Worm (Caenorhabditis elegans) whole organism, L4 larva: ENCODE data around the gene stg-1.

Experiments
- F10B5.3 ChIP-seq: sonication (generic microtip); optimal IDR thresholded peaks from 2 replicates; lab custom pipeline; 2016; ENCODE audit warnings: mild to moderate bottlenecking, missing genetic modification characterization, missing compliant biosample characterization
- F44E2.7 ChIP-seq: fragments of 200-800 bp; sonication (Bioruptor generic); IDR thresholded peaks from 2 replicates; pipeline ENCODE4 v2.1.2; 2022; ENCODE audit warnings: missing genetic modification characterization, missing compliant biosample characterization
- R02D3.7 ChIP-seq: fragments of 150-350 bp; sonication (generic microtip); optimal IDR thresholded peaks from 3 replicates; lab custom pipeline; 2014; ENCODE audit warnings: missing biosample characterization, missing genetic modification characterization
- T20F7.1 ChIP-seq: fragments of 200-800 bp; sonication (Bioruptor generic); optimal IDR thresholded peaks from 2 replicates; lab custom pipeline; 2018; ENCODE audit warnings: mild to moderate bottlenecking, missing genetic modification characterization, missing compliant biosample characterization
- Y105C5A.15 ChIP-seq: fragments of 200-800 bp; sonication (Bioruptor generic); IDR thresholded peaks from 2 replicates; pipeline ENCODE4 v1.3.6; 2022; ENCODE audit warnings: missing genetic modification characterization, missing compliant biosample characterization
- ZK337.2 ChIP-seq: fragments of 200-800 bp; sonication (Bioruptor generic); IDR thresholded peaks from 2 replicates; pipeline ENCODE4 v1.3.6; 2022; ENCODE audit warnings: missing genetic modification reagents, missing genetic modification characterization, missing compliant biosample characterization
- aha-1 ChIP-seq: fragments of 150-350 bp; peaks from one replicate; lab custom pipeline; 2014; ENCODE audit warnings: missing biosample characterization, missing genetic modification characterization
- ama-1 ChIP-seq: fragments of 150-350 bp; optimal IDR thresholded peaks from 2 replicates; lab custom pipeline; 2014; ENCODE audit warnings: inconsistent platforms, mixed read lengths
- ces-1 ChIP-seq: fragments of 150-350 bp; sonication (generic microtip); optimal IDR thresholded peaks from 4 replicates; lab custom pipeline; 2014; ENCODE audit warnings: missing biosample characterization, missing genetic modification reagents, missing genetic modification characterization
- daf-16 ChIP-seq, 3 experiments: sonication (generic microtip); optimal IDR thresholded peaks; 2 replicates each; lab custom pipeline; 2016 to 2017; ENCODE audit warnings: missing genetic modification characterization in 3 of 3, missing genetic modification reagents in 3 of 3, mild to moderate bottlenecking in 2 of 3, missing compliant biosample characterization in 2 of 3, missing biosample characterization in 1 of 3, moderate library complexity in 1 of 3
- dmd-6 ChIP-seq: fragments of 200-800 bp; sonication (Bioruptor generic); IDR thresholded peaks from 2 replicates; pipeline ENCODE4 v1.3.6; 2022; ENCODE audit warnings: missing genetic modification reagents, missing genetic modification characterization, missing compliant biosample characterization
- dpl-1 ChIP-seq: fragments of 150-350 bp; optimal IDR thresholded peaks from 2 replicates; lab custom pipeline; 2014; ENCODE audit warnings: missing biosample characterization, missing genetic modification reagents, missing genetic modification characterization
- dve-1 ChIP-seq: sonication (generic microtip); optimal IDR thresholded peaks from 2 replicates; lab custom pipeline; 2017; ENCODE audit warnings: antibody characterized with exemption, mild to moderate bottlenecking, missing genetic modification characterization, missing compliant biosample characterization; ENCODE audit not compliant: insufficient read depth
- hlh-11 ChIP-seq: fragments of 200-800 bp; sonication (Bioruptor generic); optimal IDR thresholded peaks from 2 replicates; lab custom pipeline; 2018; ENCODE audit warnings: mild to moderate bottlenecking, missing genetic modification characterization, missing compliant biosample characterization
- jun-1 ChIP-seq: fragments of 150-350 bp; optimal IDR thresholded peaks from 2 replicates; lab custom pipeline; 2014; ENCODE audit warnings: missing biosample characterization, missing genetic modification reagents, missing genetic modification characterization
- lin-38 ChIP-seq: fragments of 200-800 bp; sonication (Bioruptor generic); IDR thresholded peaks from 2 replicates; pipeline ENCODE4 v1.3.6; 2022; ENCODE audit warnings: missing genetic modification reagents, missing genetic modification characterization, missing compliant biosample characterization
- lir-3 ChIP-seq: sonication (generic microtip); optimal IDR thresholded peaks from 2 replicates; lab custom pipeline; 2016; ENCODE audit warnings: mild to moderate bottlenecking, missing genetic modification characterization, missing compliant biosample characterization
- mdt-29 ChIP-seq: fragments of 200-800 bp; sonication (Bioruptor generic); IDR thresholded peaks from 2 replicates; pipeline ENCODE4 v1.3.6; 2022; ENCODE audit warnings: missing genetic modification reagents, missing genetic modification characterization, missing compliant biosample characterization
- nhr-25 ChIP-seq: sonication (generic microtip); optimal IDR thresholded peaks from 2 replicates; lab custom pipeline; 2017; ENCODE audit warnings: missing genetic modification characterization, mild to moderate bottlenecking, missing compliant biosample characterization, antibody characterized with exemption, moderate library complexity, borderline replicate concordance; ENCODE audit not compliant: insufficient read depth
- nhr-28 ChIP-seq: fragments of 150-350 bp; optimal IDR thresholded peaks from 2 replicates; lab custom pipeline; 2014; ENCODE audit warnings: missing biosample characterization, missing genetic modification characterization
- nhr-41 ChIP-seq: fragments of 200-800 bp; sonication (Bioruptor generic); IDR thresholded peaks from 2 replicates; pipeline ENCODE4 v1.3.6; 2022; ENCODE audit warnings: missing genetic modification reagents, missing genetic modification characterization, missing compliant biosample characterization
- nhr-42 ChIP-seq: fragments of 200-800 bp; sonication (Bioruptor generic); IDR thresholded peaks from 2 replicates; pipeline ENCODE4 v1.3.6; 2022; ENCODE audit warnings: missing genetic modification characterization, missing compliant biosample characterization
- nhr-77 ChIP-seq: fragments of 150-350 bp; optimal IDR thresholded peaks from 2 replicates; lab custom pipeline; 2014; ENCODE audit warnings: missing biosample characterization, missing genetic modification characterization
- pha-4 ChIP-seq, 2 experiments: fragments of 150-350 bp in 1 of 2; fragments of 200-800 bp in 1 of 2; sonication (Bioruptor generic) in 1 of 2; IDR thresholded peaks in 1 of 2; optimal IDR thresholded peaks in 1 of 2; 2 replicates each; pipeline versions ENCODE4 v1.3.6 to Lab custom; 2014 to 2022; ENCODE audit warnings: missing genetic modification characterization in 2 of 2, missing genetic modification reagents in 2 of 2, missing biosample characterization in 1 of 2, missing compliant biosample characterization in 1 of 2
- php-3 ChIP-seq: fragments of 200-800 bp; sonication (Bioruptor generic); IDR thresholded peaks from 2 replicates; pipeline ENCODE4 v1.3.6; 2022; ENCODE audit warnings: missing genetic modification reagents, missing genetic modification characterization, missing compliant biosample characterization
- pqm-1 ChIP-seq: sonication (generic microtip); optimal IDR thresholded peaks from 2 replicates; lab custom pipeline; 2017; ENCODE audit warnings: missing biosample characterization, missing genetic modification characterization
- set-16 ChIP-seq: fragments of 200-800 bp; sonication (Bioruptor generic); IDR thresholded peaks from 2 replicates; pipeline ENCODE4 v1.3.6; 2022; ENCODE audit warnings: missing genetic modification reagents, missing genetic modification characterization, missing compliant biosample characterization
- skn-1 ChIP-seq: fragments of 150-350 bp; optimal IDR thresholded peaks from 2 replicates; lab custom pipeline; 2014; ENCODE audit warnings: missing biosample characterization, missing genetic modification characterization
- snpc-4 ChIP-seq: fragments of 150-350 bp; optimal IDR thresholded peaks from 2 replicates; lab custom pipeline; 2014; ENCODE audit warnings: missing biosample characterization, missing genetic modification characterization
- unc-62 ChIP-seq, 3 experiments: fragments of 150-350 bp in 1 of 3; sonication (generic microtip); optimal IDR thresholded peaks in 2 of 3; peaks in 1 of 3; 1 replicate in 1 of 3; 2 replicates in 2 of 3; lab custom pipeline; 2014 to 2017; ENCODE audit warnings: missing biosample characterization in 3 of 3, missing genetic modification characterization in 3 of 3, missing genetic modification reagents in 3 of 3, missing genotype in 1 of 3
- vab-7 ChIP-seq: fragments of 200-800 bp; sonication (Bioruptor generic); IDR thresholded peaks from 2 replicates; pipeline ENCODE4 v1.3.6; 2022; ENCODE audit warnings: missing genetic modification reagents, missing genetic modification characterization, missing compliant biosample characterization
- zip-2 ChIP-seq: fragments of 150-350 bp; optimal IDR thresholded peaks from 2 replicates; lab custom pipeline; 2014; ENCODE audit warnings: missing biosample characterization, missing genetic modification characterization

The stg-1 gene

DNA sequence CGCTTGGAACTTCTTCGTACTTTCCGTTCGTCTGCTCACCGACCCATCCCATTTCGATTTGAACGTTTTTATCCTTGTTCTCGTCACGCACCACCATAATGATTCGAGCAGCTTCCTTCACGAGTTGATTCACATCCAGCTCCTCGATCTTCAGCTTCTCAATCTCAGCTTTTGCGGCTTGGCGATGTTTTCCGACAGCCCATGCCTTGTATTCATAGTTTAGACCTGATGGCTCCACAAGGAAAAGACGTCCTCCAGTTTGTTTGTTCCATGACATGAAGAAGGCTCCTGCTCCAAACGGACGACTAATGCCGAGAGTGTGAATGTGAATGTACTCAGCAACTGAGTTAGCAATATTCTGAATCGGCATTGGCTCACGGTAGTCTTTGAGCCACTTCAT lies 38.6 kb upstream of the stg-1 start:
- TF ChIP-seq set-16 (GFP tag; lab: Robert Waterston, UW): no peak
- TF ChIP-seq lir-3 (tag; lab: Kevin White, UChicago): no peak
- peak; percentile 96 for TF ChIP-seq aha-1 (tag; lab: Kevin White, UChicago)
- TF ChIP-seq mdt-29 (GFP tag; lab: Robert Waterston, UW): no peak
- TF ChIP-seq dpl-1: no peak
- no peak for TF ChIP-seq jun-1

DNA sequence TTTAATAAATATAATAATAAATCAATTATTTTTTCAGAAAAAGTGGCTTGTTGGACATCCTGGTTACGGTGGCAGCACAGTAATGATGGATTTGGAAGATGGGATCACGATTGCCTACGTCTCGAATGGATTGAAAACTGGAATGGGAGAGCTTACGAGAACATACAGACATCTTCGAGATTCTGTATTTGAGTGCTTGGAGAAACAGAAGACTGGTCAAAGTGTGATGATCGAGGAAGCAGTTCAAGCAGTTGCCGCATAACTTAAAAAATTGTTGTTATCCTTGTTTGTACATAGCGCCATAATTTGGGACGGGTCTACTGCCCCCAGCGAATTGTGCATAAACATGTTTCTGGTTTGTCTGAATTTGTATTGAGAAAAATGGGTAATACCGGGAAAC lies 38.0 kb upstream of the stg-1 start:
- peak; percentile 47; the same call in 1 of the 2 replicates for TF ChIP-seq pha-4 (GFP tag; IDR thresholded peaks at IDR 0.05; lab: Robert Waterston, UW)
- TF ChIP-seq pha-4 (tag; optimal IDR thresholded peaks at IDR 0.05; lab: Kevin White, UChicago): no peak
- TF ChIP-seq daf-16 (GFP tag; optimal IDR thresholded peaks at IDR 0.05; lab: Kevin White, UChicago): no peak
- TF ChIP-seq daf-16 (tag; optimal IDR thresholded peaks at IDR 0.05; lab: Kevin White, UChicago): peak; percentile 17
- TF ChIP-seq R02D3.7 (tag; lab: Kevin White, UChicago): no peak
- no peak for TF ChIP-seq nhr-42 (GFP tag; lab: Robert Waterston, UW)
- TF ChIP-seq lin-38 (GFP tag; lab: Robert Waterston, UW): 0 out of 2 replicates have a peak, but pooled peaks have one; percentile 25
- TF ChIP-seq zip-2: no peak
- no peak for TF ChIP-seq vab-7

- TF ChIP-seq ces-1: no peak
- no peak for TF ChIP-seq nhr-41
- TF ChIP-seq ama-1 (lab: Kevin White, UChicago): no peak
- peak; percentile 52 for TF ChIP-seq hlh-11
- peak; percentile 74 for TF ChIP-seq pqm-1 (tag; lab: Kevin White, UChicago)
- peak; percentile 60 for TF ChIP-seq dve-1 (tag; lab: Kevin White, UChicago)
- peak; percentile 37 for TF ChIP-seq nhr-77
- TF ChIP-seq lin-38 (GFP tag; lab: Robert Waterston, UW): no peak
- TF ChIP-seq T20F7.1: peak; percentile 44
- peak; percentile 86 for TF ChIP-seq nhr-28 (tag; lab: Kevin White, UChicago)
- no peak for TF ChIP-seq snpc-4 (tag; lab: Kevin White, UChicago)
- TF ChIP-seq php-3 (GFP tag; lab: Robert Waterston, UW): peak; percentile 28; the same call in 1 of the 2 replicates
- TF ChIP-seq dmd-6 (GFP tag; lab: Robert Waterston, UW): peak; percentile 62
- no peak for TF ChIP-seq daf-16 (GFP tag; optimal IDR thresholded peaks at IDR 0.05; lab: Kevin White, UChicago)
- peak; percentile 55 for TF ChIP-seq daf-16 (tag; optimal IDR thresholded peaks at IDR 0.05; lab: Kevin White, UChicago)
- no peak for TF ChIP-seq F10B5.3
- no peak for TF ChIP-seq skn-1 (tag; lab: Kevin White, UChicago)
- peak in 1 of 2 experiments; percentile 51 for TF ChIP-seq unc-62 (GFP tag; optimal IDR thresholded peaks at IDR 0.05 in 1 of 2; lab: Kevin White, UChicago)
- TF ChIP-seq unc-62 (tag; optimal IDR thresholded peaks at IDR 0.05; lab: Kevin White, UChicago): no peak
Measured at ce11 chrII:10095224-10095623, 34.8 kb upstream of the stg-1 start.

DNA sequence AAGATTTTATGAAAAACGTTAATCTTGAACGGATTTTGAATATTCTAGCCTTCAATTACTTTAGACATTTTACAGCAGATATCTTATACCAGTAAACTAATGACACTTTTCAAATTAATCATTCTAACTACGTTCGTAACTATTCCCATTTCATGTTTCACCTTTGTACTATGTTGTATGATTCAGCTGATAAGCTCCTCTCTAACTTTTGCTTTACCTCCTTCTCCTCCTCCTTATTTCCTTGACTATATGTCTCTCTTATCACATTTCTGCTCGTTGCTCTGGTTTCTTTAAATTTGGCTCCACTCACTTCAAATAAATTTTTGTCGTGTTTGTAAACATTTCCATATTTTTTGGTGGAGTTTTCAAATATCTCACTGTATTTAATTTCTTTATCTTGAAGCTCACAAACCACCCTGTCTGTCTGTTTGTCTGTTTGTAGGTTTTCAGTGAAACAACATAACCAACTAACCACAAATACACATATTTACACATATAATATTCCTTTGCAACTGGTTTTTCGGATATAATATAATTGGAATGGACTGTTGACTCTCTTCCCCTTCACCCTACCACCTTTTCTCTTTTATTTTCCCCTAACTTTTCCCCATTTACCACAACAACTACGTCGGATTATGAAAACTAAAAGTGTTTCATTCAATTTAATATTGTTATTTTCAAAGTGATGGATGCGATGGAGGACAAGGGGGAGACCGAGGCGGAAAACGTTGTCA lies 33.9 kb upstream of the stg-1 start, which contains the start of gene lact-2:
TSS of gene lact-2 (plus strand) at position 684 of the 734 bp plus-strand sequence.
- TF ChIP-seq unc-62 (GFP tag; optimal IDR thresholded peaks at IDR 0.05 in 1 of 2; lab: Kevin White, UChicago): peak in 1 of 2 experiments; percentile 55
- TF ChIP-seq unc-62 (tag; optimal IDR thresholded peaks at IDR 0.05; lab: Kevin White, UChicago): no peak
- TF ChIP-seq daf-16 (GFP tag; optimal IDR thresholded peaks at IDR 0.05; lab: Kevin White, UChicago): no peak
- peak; percentile 55 for TF ChIP-seq daf-16 (tag; optimal IDR thresholded peaks at IDR 0.05; lab: Kevin White, UChicago)
- TF ChIP-seq ZK337.2 (GFP tag; lab: Robert Waterston, UW): no peak
- TF ChIP-seq pqm-1 (tag; lab: Kevin White, UChicago): peak; percentile 89
- TF ChIP-seq Y105C5A.15 (GFP tag; lab: Robert Waterston, UW): no peak
- no peak for TF ChIP-seq nhr-25
- TF ChIP-seq nhr-28 (tag; lab: Kevin White, UChicago): peak; percentile 66
- no peak for TF ChIP-seq F44E2.7
- peak; percentile 44 for TF ChIP-seq hlh-11
